Worm (Caenorhabditis elegans): ENCODE data around the gene lim-6.

- peak; percentile 27 for TF ChIP-seq aly-2 (tag; optimal IDR thresholded peaks at IDR 0.05)
- TF ChIP-seq aha-1 (tag; optimal IDR thresholded peaks at IDR 0.05) = peak; percentile 43
- peak; percentile 78 to 90 for TF ChIP-seq lsy-2 (tag; optimal IDR thresholded peaks at IDR 0.05)
- TF ChIP-seq lin-15B (tag; optimal IDR thresholded peaks at IDR 0.05) = no peak
- no peak for TF ChIP-seq nhr-76 (tag; optimal IDR thresholded peaks at IDR 0.05)
- TF ChIP-seq nhr-28 (tag; optimal IDR thresholded peaks at IDR 0.05) = peak; percentile 41
Measured at ce11 chrX:1093154-1093553, 20.9 kb downstream of the lim-6 start.

All from whole organism, L1 larva.